Worm (Caenorhabditis elegans): Measurements from ENCODE around the gene nas-39.
A peak's percentile ranks its signal among the peaks of the same experiment; 100 is the strongest.

nas-39 gene

ce11 chrX:16416790-16417330, 39.9 kb upstream of the nas-39 start, which contains the start of gene eat-17:
Gene eat-17, minus strand, starts transcription at chrX:16416840.
- 0 out of 2 replicates have a peak, but pooled peaks have one; percentile 19 for TF ChIP-seq aptf-3 (GFP tag; IDR thresholded peaks at IDR 0.05)
- no peak for TF ChIP-seq lin-40 (tag; optimal IDR thresholded peaks at IDR 0.05)
- TF ChIP-seq zfh-2 (GFP tag; conservative IDR thresholded peaks at IDR 0.05) = peak; percentile 88
- no peak for TF ChIP-seq B0019.2 (GFP tag; conservative IDR thresholded peaks at IDR 0.05)
- no peak for TF ChIP-seq lin-26 (GFP tag; IDR thresholded peaks at IDR 0.05)

- no peak for TF ChIP-seq hmg-1.2 (GFP tag; IDR thresholded peaks at IDR 0.05)
- no peak for TF ChIP-seq madf-6 (GFP tag; IDR thresholded peaks at IDR 0.05)
- TF ChIP-seq ZK185.1 (tag; optimal IDR thresholded peaks at IDR 0.05; ENCODE audit: poor library complexity, severe bottlenecking) = no peak
- TF ChIP-seq nfya-2 (GFP tag; IDR thresholded peaks at IDR 0.05) = no peak
- 0 out of 2 replicates have a peak, but pooled peaks have one; percentile 19 for TF ChIP-seq egrh-3 (GFP tag; IDR thresholded peaks at IDR 0.05)
- TF ChIP-seq F57C9.4 (tag; optimal IDR thresholded peaks at IDR 0.05) = no peak
- no peak for TF ChIP-seq ets-4 (GFP tag; optimal IDR thresholded peaks at IDR 0.05)
- TF ChIP-seq dpl-1 (GFP tag; optimal IDR thresholded peaks at IDR 0.05) = peak; percentile 28
- TF ChIP-seq cebp-1 (GFP tag; IDR thresholded peaks at IDR 0.05) = no peak
- TF ChIP-seq cebp-1 (tag; optimal IDR thresholded peaks at IDR 0.05) = no peak
- TF ChIP-seq ceh-91 (GFP tag; IDR thresholded peaks at IDR 0.05) = no peak
- no peak for TF ChIP-seq die-1 (tag; optimal IDR thresholded peaks at IDR 0.05)
- TF ChIP-seq ztf-26 (tag; optimal IDR thresholded peaks at IDR 0.05) = no peak
- no peak for TF ChIP-seq hlh-26 (GFP tag; conservative IDR thresholded peaks at IDR 0.05)
- no peak for TF ChIP-seq egl-44 (GFP tag; IDR thresholded peaks at IDR 0.05)
- TF ChIP-seq madf-8 (GFP tag; conservative IDR thresholded peaks at IDR 0.05) = peak; percentile 70
- peak; percentile 75 for TF ChIP-seq efl-1 (GFP tag; optimal IDR thresholded peaks at IDR 0.05)
Observed at ce11 chrX:16418396-16418795, 38.3 kb upstream of the nas-39 start.

- TF ChIP-seq unc-130 (GFP tag; optimal IDR thresholded peaks at IDR 0.05) = no peak
- TF ChIP-seq B0336.3 (GFP tag; IDR thresholded peaks at IDR 0.05) = no peak
- TF ChIP-seq somi-1 (GFP tag; optimal IDR thresholded peaks at IDR 0.05) = no peak
- no peak for TF ChIP-seq C17E4.6 (GFP tag; IDR thresholded peaks at IDR 0.05)
Observed at ce11 chrX:16432143-16432542, 24.6 kb upstream of the nas-39 start, which contains the start of gene F38E9.6. Gene F38E9.6, plus strand, starts transcription at chrX:16432443.

- TF ChIP-seq mes-4 (tag; optimal IDR thresholded peaks at IDR 0.05) (no peak), madf-6 (GFP tag; IDR thresholded peaks at IDR 0.05) (no peak), egrh-3 (GFP tag; IDR thresholded peaks at IDR 0.05) (no peak), ceh-91 (GFP tag; IDR thresholded peaks at IDR 0.05) (no peak), hmg-1.2 (GFP tag; IDR thresholded peaks at IDR 0.05) (peak; percentile 12; the same call in 1 of the 2 replicates), chd-7 (tag; optimal IDR thresholded peaks at IDR 0.05) (no peak), lir-1 (GFP tag; conservative IDR thresholded peaks at IDR 0.05) (no peak), hrde-1 (tag; optimal IDR thresholded peaks at IDR 0.05; ENCODE audit: borderline replicate concordance) (no peak), lin-35 (GFP tag; optimal IDR thresholded peaks at IDR 0.05) (no peak), rcor-1 (GFP tag; IDR thresholded peaks at IDR 0.05) (no peak), attf-3 (GFP tag; conservative IDR thresholded peaks at IDR 0.05) (no peak), rpc-1 (optimal IDR thresholded peaks at IDR 0.05) (peak; percentile 65), rpc-1 (tag; optimal IDR thresholded peaks at IDR 0.05) (peak; percentile 86), snpc-4 (GFP tag; optimal IDR thresholded peaks at IDR 0.05) (no peak), snpc-4 (tag; optimal IDR thresholded peaks at IDR 0.05) (peak in 1 of 4 experiments; percentile 45), dox-1 (GFP tag; IDR thresholded peaks at IDR 0.05) (no peak), F55B11.4 (tag; optimal IDR thresholded peaks at IDR 0.05; ENCODE audit: borderline replicate concordance, insufficient read depth) (no peak), lag-1 (GFP tag; IDR thresholded peaks at IDR 0.05) (no peak), fkh-3 (tag; optimal IDR thresholded peaks at IDR 0.05) (no peak), K11D2.4 (GFP tag; IDR thresholded peaks at IDR 0.05) (no peak), repo-1 (tag; optimal IDR thresholded peaks at IDR 0.05) (no peak), F37B4.10 (GFP tag; IDR thresholded peaks at IDR 0.05) (no peak), die-1 (tag; optimal IDR thresholded peaks at IDR 0.05) (peak; percentile 40), unc-62 (GFP tag; optimal IDR thresholded peaks at IDR 0.05) (no peak)
Observed at ce11 chrX:16440949-16441348, 15.8 kb upstream of the nas-39 start.

Measured in whole organism, young adult.